Fruit fly (Drosophila melanogaster) whole organism, embryonic: ENCODE measurements around the gene Argk1.

ENCODE experiments used
- CG10209 ChIP-seq: fragments of 200-800 bp; sonication (Bioruptor generic); optimal IDR thresholded peaks from 3 replicates; lab custom pipeline; 2017; ENCODE audit warnings: missing biosample characterization, mild to moderate bottlenecking, missing genetic modification characterization, missing genetic modification reagents
- CG10654 ChIP-seq: fragments of 200-800 bp; sonication (Bioruptor generic); optimal IDR thresholded peaks from 2 replicates; lab custom pipeline; 2016; ENCODE audit warnings: missing biosample characterization, missing genetic modification characterization
- CG11093 ChIP-seq: fragments of 200-800 bp; sonication (Bioruptor generic); IDR thresholded peaks from 3 replicates; pipeline ENCODE4 v1.3.6; 2022; ENCODE audit warnings: missing biosample characterization, missing genetic modification characterization
- CG11504 ChIP-seq: fragments of 200-800 bp; sonication (Bioruptor generic); optimal IDR thresholded peaks from 3 replicates; lab custom pipeline; 2019; ENCODE audit warnings: missing biosample characterization, mild to moderate bottlenecking, missing genetic modification characterization, moderate library complexity
- CG12155 ChIP-seq: fragments of 200-800 bp; sonication (Bioruptor generic); optimal IDR thresholded peaks from 3 replicates; lab custom pipeline; 2016; ENCODE audit warnings: missing biosample characterization, missing genetic modification characterization
- CG12659 ChIP-seq: fragments of 200-800 bp; sonication (Bioruptor generic); optimal IDR thresholded peaks from 3 replicates; lab custom pipeline; 2017; ENCODE audit warnings: mild to moderate bottlenecking, missing biosample characterization, missing genetic modification reagents, missing genetic modification characterization
- CG13424 ChIP-seq: fragments of 200-800 bp; sonication (Bioruptor generic); optimal IDR thresholded peaks from 2 replicates; lab custom pipeline; 2019; ENCODE audit warnings: missing biosample characterization, mild to moderate bottlenecking, missing genetic modification characterization, moderate library complexity
- CG1529 ChIP-seq: fragments of 200-800 bp; sonication (Bioruptor generic); optimal IDR thresholded peaks from 3 replicates; lab custom pipeline; 2018; ENCODE audit warnings: missing biosample characterization, missing genetic modification characterization
- CG15479 ChIP-seq: fragments of 200-800 bp; sonication (Bioruptor generic); optimal IDR thresholded peaks from 3 replicates; lab custom pipeline; 2019; ENCODE audit warnings: missing biosample characterization, mild to moderate bottlenecking, missing genetic modification characterization, moderate library complexity
- CG15601 ChIP-seq: fragments of 200-800 bp; sonication (Bioruptor generic); optimal IDR thresholded peaks from 3 replicates; lab custom pipeline; 2019; ENCODE audit warnings: missing biosample characterization, mild to moderate bottlenecking, missing genetic modification characterization, moderate library complexity
- CG1602 ChIP-seq: fragments of 200-800 bp; sonication (Bioruptor generic); optimal IDR thresholded peaks from 3 replicates; lab custom pipeline; 2016; ENCODE audit warnings: missing biosample characterization, missing genetic modification characterization
- CG17568 ChIP-seq: fragments of 200-800 bp; sonication (Bioruptor generic); optimal IDR thresholded peaks from 2 replicates; lab custom pipeline; 2018; ENCODE audit warnings: missing biosample characterization, mild to moderate bottlenecking, missing genetic modification characterization, moderate library complexity
- CG33557 ChIP-seq: fragments of 200-800 bp; sonication (Bioruptor generic); optimal IDR thresholded peaks from 2 replicates; lab custom pipeline; 2019; ENCODE audit warnings: missing biosample characterization, mild to moderate bottlenecking, missing genetic modification characterization, moderate library complexity
- CG6175 ChIP-seq: fragments of 200-800 bp; sonication (Bioruptor generic); IDR thresholded peaks from 3 replicates; pipeline ENCODE4 v1.3.6; 2022; ENCODE audit warnings: missing biosample characterization, missing genetic modification characterization
- CG6654 ChIP-seq: fragments of 200-800 bp; sonication (Bioruptor generic); optimal IDR thresholded peaks from 2 replicates; lab custom pipeline; 2017; ENCODE audit warnings: missing biosample characterization, mild to moderate bottlenecking, missing genetic modification characterization
- CG6813 ChIP-seq: fragments of 200-800 bp; sonication (Bioruptor generic); optimal IDR thresholded peaks from 2 replicates; lab custom pipeline; 2017; ENCODE audit warnings: missing biosample characterization, missing genetic modification characterization, mild to moderate bottlenecking, moderate library complexity, missing genetic modification reagents
- CG9609 ChIP-seq: fragments of 200-800 bp; sonication (Bioruptor generic); optimal IDR thresholded peaks from 3 replicates; lab custom pipeline; 2016; ENCODE audit warnings: missing biosample characterization, missing genetic modification characterization
- D19A ChIP-seq: fragments of 200-800 bp; optimal IDR thresholded peaks from 3 replicates; lab custom pipeline; 2019; ENCODE audit warnings: missing biosample characterization, mild to moderate bottlenecking, missing genetic modification characterization, moderate library complexity
- Hr3 ChIP-seq: fragments of 200-800 bp; sonication (Bioruptor generic); optimal IDR thresholded peaks from 3 replicates; lab custom pipeline; 2016; ENCODE audit warnings: missing biosample characterization, missing genetic modification characterization
- Lhr ChIP-seq: fragments of 200-800 bp; sonication (Bioruptor generic); optimal IDR thresholded peaks from 3 replicates; lab custom pipeline; 2017; ENCODE audit warnings: mild to moderate bottlenecking, missing biosample characterization, missing genetic modification reagents, missing genetic modification characterization
- Nf-YC ChIP-seq: fragments of 200-800 bp; optimal IDR thresholded peaks from 3 replicates; lab custom pipeline; 2019; ENCODE audit warnings: missing biosample characterization, mild to moderate bottlenecking, missing genetic modification characterization, moderate library complexity
- Opbp ChIP-seq: fragments of 200-800 bp; sonication (Bioruptor generic); IDR thresholded peaks from 3 replicates; pipeline ENCODE4 v1.3.6; 2022; ENCODE audit warnings: missing biosample characterization, missing genetic modification characterization; ENCODE audit not compliant: partially characterized antibody
- PHDP ChIP-seq: fragments of 200-800 bp; sonication (Bioruptor generic); optimal IDR thresholded peaks from 3 replicates; lab custom pipeline; 2018; ENCODE audit warnings: missing biosample characterization, mild to moderate bottlenecking, missing genetic modification characterization, moderate library complexity
- Rfx ChIP-seq: fragments of 200-800 bp; sonication (Bioruptor generic); IDR thresholded peaks from 2 replicates; pipeline ENCODE4 v1.3.6; 2022; ENCODE audit warnings: missing biosample characterization, missing genetic modification characterization
- Rx ChIP-seq: fragments of 200-800 bp; sonication (Bioruptor generic); IDR thresholded peaks from 2 replicates; pipeline ENCODE4 v1.3.6; 2022; ENCODE audit warnings: missing biosample characterization, missing genetic modification characterization
- Ssrp ChIP-seq: fragments of 200-800 bp; sonication (Bioruptor generic); optimal IDR thresholded peaks from 2 replicates; lab custom pipeline; 2018; ENCODE audit warnings: missing biosample characterization, mild to moderate bottlenecking, missing genetic modification characterization, moderate library complexity
- Vsx1 ChIP-seq: fragments of 200-800 bp; sonication (Bioruptor generic); optimal IDR thresholded peaks from 2 replicates; lab custom pipeline; 2017; ENCODE audit warnings: missing biosample characterization, mild to moderate bottlenecking, missing genetic modification characterization, missing genetic modification reagents
- Xrp1 ChIP-seq: fragments of 200-800 bp; sonication (Bioruptor generic); IDR thresholded peaks from 2 replicates; pipeline ENCODE4 v1.3.6; 2022; ENCODE audit warnings: missing biosample characterization, missing genetic modification characterization
- ac ChIP-seq: fragments of 200-800 bp; sonication (Bioruptor generic); optimal IDR thresholded peaks from 3 replicates; lab custom pipeline; 2017; ENCODE audit warnings: missing biosample characterization, mild to moderate bottlenecking, missing genetic modification characterization
- dmrt99B ChIP-seq: fragments of 200-800 bp; sonication (Bioruptor generic); optimal IDR thresholded peaks from 2 replicates; lab custom pipeline; 2018; ENCODE audit warnings: missing biosample characterization, mild to moderate bottlenecking, missing genetic modification characterization, moderate library complexity
- dpn ChIP-seq, 2 experiments: fragments of 200-800 bp; sonication (Bioruptor generic); optimal IDR thresholded peaks; 3 replicates each; lab custom pipeline; 2016; ENCODE audit warnings: missing biosample characterization in 2 of 2, missing genetic modification characterization in 2 of 2
- esg ChIP-seq: fragments of 200-800 bp; sonication (Bioruptor generic); conservative IDR thresholded peaks from 2 replicates; pipeline ENCODE4 v1.3.6; 2022; ENCODE audit warnings: missing biosample characterization, missing genetic modification characterization
- grau ChIP-seq: fragments of 200-800 bp; optimal IDR thresholded peaks from 3 replicates; lab custom pipeline; 2019; ENCODE audit warnings: missing biosample characterization, mild to moderate bottlenecking, missing genetic modification characterization, moderate library complexity
- hb ChIP-seq: fragments of 200-800 bp; sonication (Bioruptor generic); IDR thresholded peaks from 3 replicates; pipeline ENCODE4 v1.3.6; 2022; ENCODE audit warnings: missing biosample characterization, missing genetic modification characterization; ENCODE audit not compliant: partially characterized antibody
- hth ChIP-seq: fragments of >200 bp; optimal IDR thresholded peaks from 2 replicates; lab custom pipeline; 2017; ENCODE audit warnings: inconsistent platforms
- jing ChIP-seq: fragments of 200-800 bp; sonication (Bioruptor generic); optimal IDR thresholded peaks from 2 replicates; lab custom pipeline; 2018; ENCODE audit warnings: missing biosample characterization, mild to moderate bottlenecking, missing genetic modification characterization
- lov ChIP-seq, 2 experiments: fragments of 200-800 bp in 1 of 2; fragments of >200 bp in 1 of 2; sonication (Bioruptor generic) in 1 of 2; IDR thresholded peaks in 1 of 2; optimal IDR thresholded peaks in 1 of 2; 2 replicates in 1 of 2; 3 replicates in 1 of 2; pipeline versions ENCODE4 v1.3.6 to Lab custom; 2017 to 2022; ENCODE audit warnings: missing biosample characterization in 1 of 2, missing genetic modification characterization in 1 of 2
- maf-S ChIP-seq: fragments of 200-800 bp; sonication (Bioruptor generic); optimal IDR thresholded peaks from 2 replicates; lab custom pipeline; 2016; ENCODE audit warnings: missing biosample characterization, missing genetic modification characterization
- mld ChIP-seq: fragments of 200-800 bp; sonication (Bioruptor generic); IDR thresholded peaks from 3 replicates; pipeline ENCODE4 v1.3.6; 2022; ENCODE audit warnings: missing biosample characterization, missing genetic modification characterization; ENCODE audit not compliant: partially characterized antibody
- pan ChIP-seq, 4 experiments: fragments of >200 bp in 3 of 4; fragments of 200-800 bp in 1 of 4; sonication (Bioruptor generic) in 1 of 4; optimal IDR thresholded peaks in 3 of 4; IDR thresholded peaks in 1 of 4; 2 replicates each; pipeline versions ENCODE4 v1.3.6 to Lab custom; 2017 to 2022; ENCODE audit warnings: missing biosample characterization in 2 of 4, missing genetic modification characterization in 2 of 4, mixed read lengths in 1 of 4
- phol ChIP-seq: fragments of 200-800 bp; sonication (Bioruptor generic); optimal IDR thresholded peaks from 3 replicates; lab custom pipeline; 2018; ENCODE audit warnings: missing biosample characterization, mild to moderate bottlenecking, missing genetic modification characterization, moderate library complexity
- prd ChIP-seq, 3 experiments: fragments of >200 bp in 2 of 3; fragments of 200-800 bp in 1 of 3; sonication (Bioruptor generic) in 1 of 3; optimal IDR thresholded peaks in 2 of 3; IDR thresholded peaks in 1 of 3; 2 replicates in 2 of 3; 3 replicates in 1 of 3; pipeline versions ENCODE4 v1.3.6 to Lab custom; 2017 to 2022; ENCODE audit warnings: missing biosample characterization in 1 of 3, missing genetic modification characterization in 1 of 3
- sob ChIP-seq: fragments of 200-800 bp; sonication (Bioruptor generic); IDR thresholded peaks from 2 replicates; pipeline ENCODE4 v1.3.6; 2022; ENCODE audit warnings: missing biosample characterization, missing genetic modification characterization
- stc ChIP-seq: fragments of 200-800 bp; sonication (Bioruptor generic); IDR thresholded peaks from 2 replicates; pipeline ENCODE4 v1.3.6; 2022; ENCODE audit warnings: missing biosample characterization, missing genetic modification characterization
- tgo ChIP-seq: fragments of 200-800 bp; sonication (Bioruptor generic); IDR thresholded peaks from 3 replicates; pipeline ENCODE4 v1.3.6; 2022; ENCODE audit warnings: missing biosample characterization, missing genetic modification characterization
- trem ChIP-seq: fragments of 200-800 bp; optimal IDR thresholded peaks from 3 replicates; lab custom pipeline; 2019; ENCODE audit warnings: missing biosample characterization, mild to moderate bottlenecking, missing genetic modification characterization, moderate library complexity
- unpg ChIP-seq: fragments of 200-800 bp; sonication (Bioruptor generic); optimal IDR thresholded peaks from 3 replicates; lab custom pipeline; 2018; ENCODE audit warnings: missing biosample characterization, mild to moderate bottlenecking, missing genetic modification characterization, moderate library complexity
- zfh1 ChIP-seq: fragments of 200-800 bp; sonication (Bioruptor generic); IDR thresholded peaks from 3 replicates; pipeline ENCODE4 v1.3.6; 2022; ENCODE audit warnings: missing biosample characterization, missing genetic modification characterization

Argk1 gene

dm6 chr3L:9028057-9028456, 37.8 kb downstream of the Argk1 start (continued):
- TF ChIP-seq CG10209 (GFP tag; lab: Kevin White, UChicago) (peak; percentile 31), phol (tag; lab: Kevin White, UChicago) (peak; percentile 59), CG12659 (GFP tag; lab: Kevin White, UChicago) (no peak), CG33557 (GFP tag; lab: Kevin White, UChicago) (peak; percentile 55), grau (peak; percentile 58), CG15601 (tag; lab: Kevin White, UChicago) (peak; percentile 44), maf-S (GFP tag; lab: Kevin White, UChicago) (no peak), zfh1 (peak; percentile 52; the same call in 1 of the 3 replicates), CG6813 (GFP tag; lab: Kevin White, UChicago) (no peak), pan (optimal IDR thresholded peaks at IDR 0.05; lab: Kevin White, UChicago) (no peak), pan (GFP tag; optimal IDR thresholded peaks at IDR 0.05 in 1 of 2, IDR thresholded peaks at IDR 0.05 in 1 of 2) (peak in 1 of 2 experiments; percentile 47), CG11093 (GFP tag; lab: Robert Waterston, UW) (peak; percentile 43; the same call in 1 of the 3 replicates), PHDP (peak; percentile 36), unpg (peak; percentile 57), hb (GFP tag; lab: Robert Waterston, UW) (no peak), prd (optimal IDR thresholded peaks at IDR 0.05; lab: Kevin White, UChicago) (no peak), prd (GFP tag; IDR thresholded peaks at IDR 0.05; lab: Robert Waterston, UW) (peak; percentile 61; the same call in 2 of the 3 replicates), CG15479 (no peak), Nf-YC (no peak), CG11504 (tag; lab: Kevin White, UChicago) (peak; percentile 60), lov (optimal IDR thresholded peaks at IDR 0.05; lab: Kevin White, UChicago) (no peak), lov (GFP tag; IDR thresholded peaks at IDR 0.05; lab: Robert Waterston, UW) (peak; percentile 44; the same call in 2 of the 3 replicates), CG6175 (no peak), dmrt99B (tag; lab: Kevin White, UChicago) (peak; percentile 36), CG9609 (GFP tag; lab: Kevin White, UChicago) (peak; percentile 38), Rfx (no peak), Rx (GFP tag; lab: Robert Waterston, UW) (peak; percentile 21; the same call in 1 of the 2 replicates), dpn (GFP tag; optimal IDR thresholded peaks at IDR 0.05; lab: Kevin White, UChicago) (peak; percentile 33 to 48), sob (no peak), Lhr (GFP tag; lab: Kevin White, UChicago) (peak; percentile 21), jing (GFP tag; lab: Kevin White, UChicago) (peak; percentile 12), Opbp (no peak), CG1602 (GFP tag; lab: Kevin White, UChicago) (peak; percentile 47), D19A (tag; lab: Kevin White, UChicago) (peak; percentile 49), Ssrp (peak; percentile 63), hth (lab: Kevin White, UChicago) (no peak), mld (GFP tag; lab: Robert Waterston, UW) (no peak), trem (tag; lab: Kevin White, UChicago) (peak; percentile 32), stc (GFP tag; lab: Robert Waterston, UW) (peak; percentile 20; the same call in 1 of the 2 replicates), Xrp1 (peak; percentile 68; the same call in 1 of the 2 replicates), Hr3 (peak; percentile 28), CG1529 (GFP tag; lab: Kevin White, UChicago) (peak; percentile 18), Vsx1 (no peak), CG13424 (tag; lab: Kevin White, UChicago) (peak; percentile 59), CG10654 (GFP tag; lab: Kevin White, UChicago) (no peak), CG6654 (no peak), CG12155 (no peak), esg (GFP tag; lab: Robert Waterston, UW) (peak; percentile 31; the same call in 1 of the 2 replicates), ac (peak; percentile 0), CG17568 (GFP tag; lab: Kevin White, UChicago) (no peak), tgo (GFP tag; lab: Robert Waterston, UW) (0 out of 3 replicates have a peak, but pooled peaks have one; percentile 37)
